Worm (Caenorhabditis elegans): ENCODE measurements around the gene lgx-1.

The lgx-1 gene

ce11 chrX:5538416-5538815, at the start of gene lgx-1:
lgx-1 (minus strand) TSS chrX:5538516.
- TF ChIP-seq rnt-1 (tag; optimal IDR thresholded peaks at IDR 0.05), result no peak
- no peak for TF ChIP-seq vab-15 (tag; optimal IDR thresholded peaks at IDR 0.05)
- no peak for TF ChIP-seq nhr-19 (GFP tag; conservative IDR thresholded peaks at IDR 0.05)
- no peak for TF ChIP-seq nhr-47 (tag; optimal IDR thresholded peaks at IDR 0.05)
- no peak for TF ChIP-seq dpl-1 (GFP tag; optimal IDR thresholded peaks at IDR 0.05)
- no peak for TF ChIP-seq fkh-4 (tag; optimal IDR thresholded peaks at IDR 0.05; ENCODE audit: borderline replicate concordance)
- TF ChIP-seq efl-1 (optimal IDR thresholded peaks at IDR 0.05), result no peak
- no peak for TF ChIP-seq efl-1 (GFP tag; optimal IDR thresholded peaks at IDR 0.05 in 1 of 2)

DNA sequence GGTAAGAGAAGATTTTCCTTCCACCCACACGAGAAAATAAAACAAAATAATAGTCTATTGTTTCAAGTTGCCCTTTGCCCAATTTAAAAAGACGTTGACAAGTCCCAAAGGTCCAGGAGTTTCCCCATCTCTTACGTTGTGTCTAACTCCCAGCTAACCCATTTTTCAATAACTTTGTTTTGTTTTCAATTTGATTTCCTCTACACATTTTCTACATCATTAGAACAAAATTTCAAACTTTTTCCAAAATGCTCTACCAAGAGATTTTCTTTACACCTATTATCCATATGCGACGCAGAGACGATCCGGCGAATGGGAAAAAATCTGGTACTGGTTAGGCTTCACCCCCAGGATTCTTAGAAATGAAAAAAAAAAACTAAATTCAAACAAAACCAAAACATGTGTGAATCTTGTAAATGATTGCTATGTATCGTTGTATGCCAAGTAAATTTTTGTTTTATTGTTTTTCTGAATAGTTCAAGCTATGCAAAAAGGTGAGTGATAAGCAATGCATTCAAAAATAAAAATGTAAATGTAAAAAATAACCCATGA, 41.5 kb upstream of the lgx-1 start:
- TF ChIP-seq elt-3 (tag; optimal IDR thresholded peaks at IDR 0.05) (no peak), dsc-1 (tag; optimal IDR thresholded peaks at IDR 0.05) (peak; percentile 98), fkh-4 (tag; optimal IDR thresholded peaks at IDR 0.05; ENCODE audit: borderline replicate concordance) (peak; percentile 85), tbx-2 (tag; optimal IDR thresholded peaks at IDR 0.05) (peak; percentile 31), lin-14 (GFP tag; optimal IDR thresholded peaks at IDR 0.05) (peak; percentile 32), C04F5.9 (tag; optimal IDR thresholded peaks at IDR 0.05) (no peak)

ce11 chrX:5572638-5573037, 34.3 kb upstream of the lgx-1 start:
- TF ChIP-seq sox-4 (tag; optimal IDR thresholded peaks at IDR 0.05) (no peak), isw-1 (GFP tag; IDR thresholded peaks at IDR 0.05) (no peak), irx-1 (tag; optimal IDR thresholded peaks at IDR 0.05) (no peak), nhr-28 (tag; optimal IDR thresholded peaks at IDR 0.05) (no peak), unc-98 (GFP tag; IDR thresholded peaks at IDR 0.05) (no peak), nhr-84 (tag; optimal IDR thresholded peaks at IDR 0.05) (no peak), ceh-88 (GFP tag; IDR thresholded peaks at IDR 0.05) (no peak), egl-13 (tag; optimal IDR thresholded peaks at IDR 0.05) (no peak), nhr-85 (tag) (no peak), pax-3 (tag; optimal IDR thresholded peaks at IDR 0.05) (no peak), vab-15 (tag; optimal IDR thresholded peaks at IDR 0.05) (no peak), lir-3 (tag; optimal IDR thresholded peaks at IDR 0.05; ENCODE audit: poor library complexity) (no peak), C16A3.4 (tag; optimal IDR thresholded peaks at IDR 0.05) (no peak)

- no peak for TF ChIP-seq ceh-88 (GFP tag; IDR thresholded peaks at IDR 0.05)
- no peak for TF ChIP-seq pax-3 (tag; optimal IDR thresholded peaks at IDR 0.05)
- TF ChIP-seq ceh-63 (GFP tag; optimal IDR thresholded peaks at IDR 0.05), result no peak
- TF ChIP-seq nhr-237 (tag; optimal IDR thresholded peaks at IDR 0.05), result no peak
- TF ChIP-seq ceh-82 (tag; optimal IDR thresholded peaks at IDR 0.05), result no peak
- no peak for TF ChIP-seq C34B4.2 (tag; optimal IDR thresholded peaks at IDR 0.05)
- no peak for TF ChIP-seq Y116A8C.19 (tag; optimal IDR thresholded peaks at IDR 0.05; ENCODE audit: borderline replicate concordance)
These were observed 29.1 kb upstream of the lgx-1 start, which contains the start of gene mec-2 for ce11 chrX:5567454-5567853. mec-2 (plus strand) TSS chrX:5567754.

- TF ChIP-seq fkh-4 (tag; optimal IDR thresholded peaks at IDR 0.05; ENCODE audit: borderline replicate concordance), result peak; percentile 69
- no peak for TF ChIP-seq hpl-2 (GFP tag; optimal IDR thresholded peaks at IDR 0.05)
- no peak for TF ChIP-seq pax-3 (tag; optimal IDR thresholded peaks at IDR 0.05)
- no peak for TF ChIP-seq F16B12.6 (tag; optimal IDR thresholded peaks at IDR 0.05)
- no peak for TF ChIP-seq nhr-77 (tag; optimal IDR thresholded peaks at IDR 0.05)
- TF ChIP-seq efl-1 (optimal IDR thresholded peaks at IDR 0.05), result no peak
- peak in 1 of 2 experiments; percentile 4 for TF ChIP-seq efl-1 (GFP tag; optimal IDR thresholded peaks at IDR 0.05 in 1 of 2)
- TF ChIP-seq sup-37 (GFP tag; optimal IDR thresholded peaks at IDR 0.05), result no peak
- TF ChIP-seq pag-3 (tag; optimal IDR thresholded peaks at IDR 0.05; ENCODE audit: borderline replicate concordance, insufficient read depth), result no peak
- no peak for TF ChIP-seq snpc-4 (tag; optimal IDR thresholded peaks at IDR 0.05)
- no peak for TF ChIP-seq fos-1 (tag; optimal IDR thresholded peaks at IDR 0.05)
- TF ChIP-seq dsc-1 (tag; optimal IDR thresholded peaks at IDR 0.05), result peak; percentile 87
These were observed 27.2 kb upstream of the lgx-1 start for ce11 chrX:5565478-5565877.

Measured in whole organism, L1 larva.